Worm (Caenorhabditis elegans) whole organism, dauer: ENCODE results near the gene asp-5.

Source experiments
- unc-62 ChIP-seq: sonication (generic microtip); optimal IDR thresholded peaks from 2 replicates; lab custom pipeline; 2017; ENCODE audit warnings: missing biosample characterization, missing genetic modification reagents, missing genetic modification characterization

asp-5 gene

DNA sequence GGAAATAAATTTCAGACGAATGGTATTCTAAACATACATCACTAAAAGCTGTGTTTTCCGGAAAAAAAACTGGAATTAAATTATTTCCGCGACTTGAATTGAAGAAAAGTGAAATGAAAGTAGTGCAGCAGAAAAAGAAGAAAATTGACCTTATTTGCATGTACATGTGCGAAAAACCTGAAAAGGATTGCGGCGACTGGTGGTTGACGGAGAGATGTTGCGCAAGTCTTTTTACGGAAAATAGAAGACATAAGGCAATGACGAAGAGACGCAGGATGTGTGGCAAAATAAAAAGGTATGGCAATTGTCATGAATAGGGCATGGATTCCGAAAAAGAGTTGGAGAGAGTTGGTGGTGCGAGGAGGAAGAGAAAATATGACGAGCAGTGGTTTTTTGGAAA, 17.2 kb upstream of the asp-5 start:
- no peak for TF ChIP-seq unc-62

ce11 chrV:8259016-8259415, 13.2 kb upstream of the asp-5 start, which contains the start of gene C16D9.1:
C16D9.1 (plus strand) TSS chrV:8259316.
- no peak for TF ChIP-seq unc-62

- no peak for TF ChIP-seq unc-62
Observed at ce11 chrV:8262212-8262611, 10.0 kb upstream of the asp-5 start.

- no peak for TF ChIP-seq unc-62
Observed at ce11 chrV:8263466-8263865, 8.7 kb upstream of the asp-5 start, which contains the start of gene C16D9.8. C16D9.8 (minus strand) TSS chrV:8263566.

ce11 chrV:8263941-8264340, 8.2 kb upstream of the asp-5 start, which contains the start of gene C16D9.9:
C16D9.9 (plus strand) TSS chrV:8264241.
- no peak for TF ChIP-seq unc-62

DNA sequence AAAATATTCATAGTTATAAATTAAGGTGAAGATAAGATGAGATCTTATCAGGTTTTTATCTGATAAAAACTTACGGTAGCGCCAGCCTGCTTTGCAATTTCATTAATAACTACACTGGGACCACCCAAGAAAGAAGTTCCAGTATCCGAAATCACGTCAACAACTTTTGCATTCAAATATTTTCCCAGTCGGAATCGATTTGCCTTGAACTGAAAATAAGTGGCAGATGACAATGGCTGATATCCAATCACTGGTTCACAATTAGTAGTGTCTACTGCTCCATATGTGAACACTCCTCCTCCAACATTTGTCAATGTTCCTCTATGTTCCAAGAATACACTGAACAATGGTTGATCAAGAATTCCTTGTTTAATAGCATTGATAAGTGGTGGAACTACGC, 6.0 kb upstream of the asp-5 start, which contains the start of gene F21F8.5:
TSS of gene F21F8.5 (minus strand) at position 101 of the 400 bp plus-strand sequence.
- no peak for TF ChIP-seq unc-62

- no peak for TF ChIP-seq unc-62
Observed at ce11 chrV:8267275-8267674, 4.9 kb upstream of the asp-5 start.

- TF ChIP-seq unc-62: no peak
Observed at ce11 chrV:8268902-8269301, 3.3 kb upstream of the asp-5 start, which contains the start of the genes asp-6 and asp-12. asp-6 (minus strand) TSS chrV:8268937. asp-12 (plus strand) TSS chrV:8269210.

ce11 chrV:8269878-8270277, 2.3 kb upstream of the asp-5 start:
- no peak for TF ChIP-seq unc-62

- TF ChIP-seq unc-62: no peak
Observed at ce11 chrV:8271395-8271794, 790 bp upstream of the asp-5 start.

ce11 chrV:8278830-8279229, 6.6 kb downstream of the asp-5 start, which contains the start of gene str-136:
str-136 (minus strand) TSS chrV:8278930.
- no peak for TF ChIP-seq unc-62

ce11 chrV:8280770-8281169, 8.6 kb downstream of the asp-5 start, which contains the start of gene str-135:
str-135 (minus strand) TSS chrV:8280870.
- no peak for TF ChIP-seq unc-62

DNA sequence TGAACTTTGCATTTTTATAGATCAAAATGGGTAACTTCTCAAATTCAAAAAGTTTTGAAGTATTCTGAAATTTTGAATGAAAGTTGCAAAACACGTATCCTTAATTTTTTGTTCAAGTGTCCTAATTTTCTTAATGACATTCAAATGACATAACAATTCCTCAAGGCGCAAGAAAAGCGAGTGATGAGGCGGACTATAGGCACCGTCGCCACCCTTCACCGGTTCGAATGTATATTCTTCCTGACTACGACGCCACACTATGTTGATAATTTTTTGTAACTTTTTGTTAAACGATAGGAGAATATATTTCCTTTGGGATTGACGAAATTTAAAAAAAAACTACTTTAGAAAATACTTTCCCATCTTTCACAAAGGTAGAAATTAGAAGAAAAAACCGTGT, 9.5 kb downstream of the asp-5 start:
- TF ChIP-seq unc-62: no peak

DNA sequence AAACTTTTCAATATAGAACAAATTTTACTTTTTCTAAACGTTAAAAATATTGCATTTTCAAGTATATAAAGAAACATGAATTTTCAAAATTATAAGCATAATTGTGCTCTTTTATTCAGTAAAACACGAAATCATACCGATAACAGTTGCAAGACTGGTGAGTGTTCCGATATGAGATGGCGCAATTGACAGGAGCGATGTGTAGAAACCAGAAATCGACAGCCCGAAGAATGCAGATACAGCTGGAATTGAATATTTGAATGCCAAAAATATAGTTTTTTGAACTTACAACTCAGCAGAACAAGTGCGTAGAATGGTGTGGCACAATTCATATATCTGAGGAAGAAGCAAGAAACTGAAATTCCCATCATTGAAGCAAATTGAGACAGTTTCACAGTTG, 10.7 kb downstream of the asp-5 start:
- no peak for TF ChIP-seq unc-62

DNA sequence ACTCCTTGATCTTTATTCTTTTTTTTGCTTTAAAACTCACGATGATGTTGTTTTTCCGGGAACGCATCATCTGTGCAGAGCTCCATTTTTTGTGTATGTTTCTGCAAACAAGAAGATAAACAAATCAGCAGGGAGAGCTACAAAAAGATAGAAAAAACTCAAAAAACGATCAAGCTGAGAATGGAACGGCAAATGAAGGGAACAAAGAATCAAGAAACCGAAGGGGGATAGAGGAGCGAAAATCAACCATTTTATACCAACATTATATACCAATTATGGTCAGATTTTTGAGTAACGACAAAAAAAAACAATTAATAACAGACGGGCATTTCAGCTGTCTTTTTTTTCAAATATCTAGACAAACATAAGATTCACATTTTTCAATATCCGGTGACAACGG, 12.6 kb downstream of the asp-5 start, which contains the start of gene slc-17.5:
TSS of gene slc-17.5 (minus strand) at position 101 of the 400 bp plus-strand sequence.
- no peak for TF ChIP-seq unc-62

DNA sequence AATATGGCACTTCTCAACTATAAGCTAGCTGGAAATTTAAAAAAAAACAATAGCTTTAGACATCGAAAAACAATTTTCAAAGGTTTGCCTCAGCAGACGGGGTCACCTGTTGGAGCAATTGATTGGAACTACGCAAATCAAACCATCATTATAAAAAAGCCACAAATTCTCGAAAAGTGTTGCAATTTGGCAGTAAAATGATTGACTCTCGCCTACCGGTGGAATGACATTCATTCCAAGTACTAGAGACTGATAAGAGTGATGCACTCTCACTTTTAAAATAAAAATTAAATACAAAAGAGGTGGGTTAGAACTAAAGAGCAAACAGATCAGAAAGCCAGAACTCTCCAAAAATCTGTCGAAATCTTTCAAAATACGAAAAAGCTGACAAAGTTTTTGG, 13.3 kb downstream of the asp-5 start:
- no peak for TF ChIP-seq unc-62

ce11 chrV:8288125-8288806, 16.1 kb downstream of the asp-5 start:
- TF ChIP-seq unc-62: no peak

DNA sequence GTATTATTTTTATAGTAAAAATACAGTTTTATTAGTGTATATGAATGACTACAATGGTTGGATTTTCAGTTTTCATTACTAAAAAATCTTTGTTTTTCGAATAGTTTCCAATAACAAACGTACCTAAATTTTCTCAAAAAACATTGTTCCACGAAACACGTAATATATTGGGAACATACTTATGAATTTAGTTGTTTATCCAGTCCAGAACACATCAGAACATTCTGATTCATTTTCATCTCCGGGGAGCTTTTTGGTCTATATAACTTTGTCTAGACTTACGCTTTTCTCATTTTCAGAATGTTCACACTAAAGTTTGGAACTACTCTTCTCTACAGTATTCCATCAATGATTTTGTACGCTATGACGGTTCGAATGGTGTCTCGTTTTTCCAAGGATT, 19.6 kb downstream of the asp-5 start, which contains the start of gene srg-33:
TSS of gene srg-33 (plus strand) at position 301 of the 400 bp plus-strand sequence.
- TF ChIP-seq unc-62: no peak
